Fruit fly (Drosophila melanogaster) whole organism, embryonic: Measurements from ENCODE around the gene Cyt-c-d.
A peak's percentile ranks its signal among the peaks of the same experiment; 100 is the strongest.

Source experiments
- Awh ChIP-seq: fragments of 200-800 bp; sonication (Bioruptor generic); IDR thresholded peaks from 2 replicates; pipeline ENCODE4, ENCODE4 v1.3.6; 2022; ENCODE audit warnings: missing biosample characterization, missing genetic modification characterization
- CG10366 ChIP-seq: fragments of 200-800 bp; sonication (Bioruptor generic); IDR thresholded peaks from 2 replicates; pipeline ENCODE4 v1.3.6; 2022; ENCODE audit warnings: missing biosample characterization, missing genetic modification characterization
- CG12071 ChIP-seq: fragments of 200-800 bp; sonication (Bioruptor generic); optimal IDR thresholded peaks from 3 replicates; lab custom pipeline; 2018; ENCODE audit warnings: missing biosample characterization, mild to moderate bottlenecking, missing genetic modification characterization
- CG15601 ChIP-seq: fragments of 200-800 bp; sonication (Bioruptor generic); optimal IDR thresholded peaks from 3 replicates; lab custom pipeline; 2019; ENCODE audit warnings: missing biosample characterization, mild to moderate bottlenecking, missing genetic modification characterization, moderate library complexity
- CG17568 ChIP-seq: fragments of 200-800 bp; sonication (Bioruptor generic); optimal IDR thresholded peaks from 2 replicates; lab custom pipeline; 2018; ENCODE audit warnings: missing biosample characterization, mild to moderate bottlenecking, missing genetic modification characterization, moderate library complexity
- CG17802 ChIP-seq: fragments of 200-800 bp; sonication (Bioruptor generic); optimal IDR thresholded peaks from 2 replicates; lab custom pipeline; 2018; ENCODE audit warnings: missing biosample characterization, mild to moderate bottlenecking, missing genetic modification characterization, moderate library complexity
- CG1832 ChIP-seq: fragments of 200-800 bp; sonication (Bioruptor generic); optimal IDR thresholded peaks from 2 replicates; lab custom pipeline; 2017; ENCODE audit warnings: missing biosample characterization, mild to moderate bottlenecking, missing genetic modification characterization, inconsistent platforms
- CG18599 ChIP-seq: fragments of 200-800 bp; sonication (Bioruptor generic); optimal IDR thresholded peaks from 3 replicates; lab custom pipeline; 2017; ENCODE audit warnings: missing biosample characterization, missing genetic modification characterization, mild to moderate bottlenecking, moderate library complexity, missing genetic modification reagents
- CG18619 ChIP-seq: fragments of 200-800 bp; sonication (Bioruptor generic); optimal IDR thresholded peaks from 3 replicates; lab custom pipeline; 2017; ENCODE audit warnings: missing biosample characterization, mild to moderate bottlenecking, missing genetic modification characterization
- CG31224 ChIP-seq: fragments of 200-800 bp; sonication (Bioruptor generic); IDR thresholded peaks from 2 replicates; pipeline ENCODE4 v1.3.6; 2022; ENCODE audit warnings: missing biosample characterization, missing genetic modification characterization
- CG32767 ChIP-seq: fragments of 200-800 bp; sonication (Bioruptor generic); IDR thresholded peaks from 2 replicates; pipeline ENCODE4 v1.3.6; 2022; ENCODE audit warnings: missing biosample characterization, missing genetic modification characterization
- CG33213 ChIP-seq: fragments of 200-800 bp; sonication (Bioruptor generic); optimal IDR thresholded peaks from 3 replicates; lab custom pipeline; 2016; ENCODE audit warnings: missing biosample characterization, missing genetic modification characterization
- CG3726 ChIP-seq: fragments of 200-800 bp; sonication (Bioruptor generic); IDR thresholded peaks from 3 replicates; pipeline ENCODE4, ENCODE4 v1.3.6; 2022; ENCODE audit warnings: missing biosample characterization, missing genetic modification characterization
- CG3995 ChIP-seq: fragments of 200-800 bp; sonication (Bioruptor generic); optimal IDR thresholded peaks from 3 replicates; lab custom pipeline; 2016; ENCODE audit warnings: missing biosample characterization, missing genetic modification characterization
- CG4360 ChIP-seq: fragments of 200-800 bp; sonication (Bioruptor generic); IDR thresholded peaks from 2 replicates; pipeline ENCODE4 v1.3.6; 2022; ENCODE audit warnings: missing biosample characterization, missing genetic modification characterization
- CG9727 ChIP-seq: fragments of 200-800 bp; sonication (Bioruptor generic); optimal IDR thresholded peaks from 3 replicates; lab custom pipeline; 2017; ENCODE audit warnings: missing biosample characterization, mild to moderate bottlenecking, missing genetic modification characterization
- E2f2 ChIP-seq: fragments of 200-800 bp; sonication (Bioruptor generic); IDR thresholded peaks from 2 replicates; pipeline ENCODE4 v1.3.6; 2022; ENCODE audit warnings: missing biosample characterization, missing genetic modification characterization
- Fer3 ChIP-seq: fragments of 200-800 bp; sonication (Bioruptor generic); optimal IDR thresholded peaks from 2 replicates; lab custom pipeline; 2018; ENCODE audit warnings: missing biosample characterization, mild to moderate bottlenecking, missing genetic modification characterization, moderate library complexity
- HLH3B ChIP-seq: fragments of 200-800 bp; sonication (Bioruptor generic); IDR thresholded peaks from 2 replicates; pipeline ENCODE4 v1.3.6; 2022; ENCODE audit warnings: missing biosample characterization, missing genetic modification characterization
- HLHmδ ChIP-seq: fragments of 200-800 bp; sonication (Bioruptor generic); optimal IDR thresholded peaks from 2 replicates; lab custom pipeline; 2018; ENCODE audit warnings: missing biosample characterization, mild to moderate bottlenecking, missing genetic modification characterization, moderate library complexity
- Hey ChIP-seq: fragments of 200-800 bp; sonication (Bioruptor generic); optimal IDR thresholded peaks from 3 replicates; lab custom pipeline; 2018; ENCODE audit warnings: missing biosample characterization, mild to moderate bottlenecking, missing genetic modification characterization
- Kr ChIP-seq: fragments of 200-800 bp; sonication (Bioruptor generic); optimal IDR thresholded peaks from 2 replicates; lab custom pipeline; 2017; ENCODE audit warnings: missing biosample characterization, mild to moderate bottlenecking, missing genetic modification characterization
- MTF-1 ChIP-seq: fragments of 200-800 bp; sonication (Bioruptor generic); optimal IDR thresholded peaks from 2 replicates; lab custom pipeline; 2018; ENCODE audit warnings: missing biosample characterization, mild to moderate bottlenecking, missing genetic modification characterization, borderline replicate concordance
- Myb ChIP-seq: fragments of 200-800 bp; sonication (Bioruptor generic); optimal IDR thresholded peaks from 2 replicates; lab custom pipeline; 2016; ENCODE audit warnings: missing biosample characterization, missing genetic modification characterization
- NC2α ChIP-seq: fragments of 200-800 bp; sonication (Bioruptor generic); optimal IDR thresholded peaks from 2 replicates; lab custom pipeline; 2016; ENCODE audit warnings: missing biosample characterization, missing genetic modification characterization
- NK7.1 ChIP-seq: fragments of 200-800 bp; sonication (Bioruptor generic); optimal IDR thresholded peaks from 3 replicates; lab custom pipeline; 2016; ENCODE audit warnings: missing biosample characterization, missing genetic modification characterization
- Neu2 ChIP-seq: fragments of 200-800 bp; sonication (Bioruptor generic); optimal IDR thresholded peaks from 3 replicates; lab custom pipeline; 2016; ENCODE audit warnings: missing biosample characterization, missing genetic modification characterization, borderline replicate concordance
- Optix ChIP-seq: fragments of 200-800 bp; sonication (Bioruptor generic); IDR thresholded peaks from 3 replicates; pipeline ENCODE4 v1.3.6; 2022; ENCODE audit warnings: missing biosample characterization, missing genetic modification characterization
- Ravus ChIP-seq: fragments of 200-800 bp; sonication (Bioruptor generic); IDR thresholded peaks from 2 replicates; pipeline ENCODE4 v1.3.6; 2022; ENCODE audit warnings: missing biosample characterization, missing genetic modification characterization
- Side ChIP-seq: fragments of 200-800 bp; sonication (Bioruptor generic); optimal IDR thresholded peaks from 2 replicates; lab custom pipeline; 2016; ENCODE audit warnings: missing biosample characterization, missing genetic modification characterization
- Sin3A ChIP-seq: fragments of >200 bp; optimal IDR thresholded peaks from 2 replicates; lab custom pipeline; 2018
- Taf1 ChIP-seq: fragments of 200-800 bp; sonication (Bioruptor generic); IDR thresholded peaks from 2 replicates; pipeline ENCODE4 v1.3.6; 2022; ENCODE audit warnings: missing biosample characterization, missing genetic modification characterization
- ac ChIP-seq: fragments of 200-800 bp; sonication (Bioruptor generic); optimal IDR thresholded peaks from 3 replicates; lab custom pipeline; 2017; ENCODE audit warnings: missing biosample characterization, mild to moderate bottlenecking, missing genetic modification characterization
- cas ChIP-seq: fragments of 200-800 bp; sonication (Bioruptor generic); IDR thresholded peaks from 2 replicates; pipeline ENCODE4 v1.3.6; 2022; ENCODE audit warnings: missing biosample characterization, missing genetic modification characterization
- crol ChIP-seq: fragments of 200-800 bp; sonication (Bioruptor generic); IDR thresholded peaks from 2 replicates; pipeline ENCODE4 v1.3.6; 2022; ENCODE audit warnings: missing biosample characterization, missing genetic modification characterization
- disco-r ChIP-seq: fragments of 200-800 bp; sonication (Bioruptor generic); optimal IDR thresholded peaks from 2 replicates; lab custom pipeline; 2016; ENCODE audit warnings: missing biosample characterization, missing genetic modification characterization
- en ChIP-seq: fragments of 200-800 bp; sonication (Bioruptor generic); optimal IDR thresholded peaks from 2 replicates; lab custom pipeline; 2016; ENCODE audit warnings: missing biosample characterization, missing genetic modification characterization
- gt ChIP-seq: fragments of 200-800 bp; sonication (Bioruptor generic); IDR thresholded peaks from 2 replicates; pipeline ENCODE4 v1.3.6; 2022; ENCODE audit warnings: missing biosample characterization, missing genetic modification characterization
- hth ChIP-seq: fragments of >200 bp; optimal IDR thresholded peaks from 2 replicates; lab custom pipeline; 2017; ENCODE audit warnings: inconsistent platforms
- lab ChIP-seq: fragments of 200-800 bp; sonication (Bioruptor generic); optimal IDR thresholded peaks from 3 replicates; lab custom pipeline; 2017; ENCODE audit warnings: missing biosample characterization, missing genetic modification characterization, mild to moderate bottlenecking, moderate library complexity, missing genetic modification reagents
- nmo ChIP-seq: fragments of 200-800 bp; sonication (Bioruptor generic); optimal IDR thresholded peaks from 2 replicates; lab custom pipeline; 2018; ENCODE audit warnings: missing biosample characterization, mild to moderate bottlenecking, missing genetic modification characterization, moderate library complexity
- p53 ChIP-seq: fragments of 200-800 bp; sonication (Bioruptor generic); optimal IDR thresholded peaks from 2 replicates; lab custom pipeline; 2016; ENCODE audit warnings: missing biosample characterization, missing genetic modification characterization
- pan ChIP-seq, 4 experiments: fragments of >200 bp in 3 of 4; fragments of 200-800 bp in 1 of 4; sonication (Bioruptor generic) in 1 of 4; optimal IDR thresholded peaks in 3 of 4; IDR thresholded peaks in 1 of 4; 2 replicates each; pipeline versions ENCODE4 v1.3.6 to Lab custom; 2017 to 2022; ENCODE audit warnings: missing biosample characterization in 2 of 4, missing genetic modification characterization in 2 of 4, mixed read lengths in 1 of 4
- pho ChIP-seq: fragments of 200-800 bp; sonication (Bioruptor generic); optimal IDR thresholded peaks from 2 replicates; lab custom pipeline; 2016; ENCODE audit warnings: missing biosample characterization, missing genetic modification characterization
- ro ChIP-seq: fragments of 200-800 bp; sonication (Bioruptor generic); IDR thresholded peaks from 2 replicates; pipeline ENCODE4 v1.3.6; 2022; ENCODE audit warnings: missing biosample characterization, missing genetic modification characterization
- run ChIP-seq: fragments of 200-800 bp; sonication (Bioruptor generic); optimal IDR thresholded peaks from 3 replicates; lab custom pipeline; 2018; ENCODE audit warnings: missing biosample characterization, mild to moderate bottlenecking, missing genetic modification characterization
- sob ChIP-seq: fragments of 200-800 bp; sonication (Bioruptor generic); IDR thresholded peaks from 2 replicates; pipeline ENCODE4 v1.3.6; 2022; ENCODE audit warnings: missing biosample characterization, missing genetic modification characterization
- tap ChIP-seq: fragments of 200-800 bp; optimal IDR thresholded peaks from 3 replicates; lab custom pipeline; 2019; ENCODE audit warnings: missing biosample characterization, mild to moderate bottlenecking, missing genetic modification characterization, moderate library complexity
- wor ChIP-seq: fragments of 200-800 bp; sonication (Bioruptor generic); IDR thresholded peaks from 2 replicates; pipeline ENCODE4 v1.3.6; 2022; ENCODE audit warnings: missing biosample characterization, missing genetic modification characterization
- zen2 ChIP-seq: fragments of 200-800 bp; sonication (Bioruptor generic); IDR thresholded peaks from 3 replicates; pipeline ENCODE4 v1.3.6; 2022; ENCODE audit warnings: missing biosample characterization, missing genetic modification characterization; ENCODE audit not compliant: partially characterized antibody
- zfh1 ChIP-seq: fragments of 200-800 bp; sonication (Bioruptor generic); IDR thresholded peaks from 3 replicates; pipeline ENCODE4 v1.3.6; 2022; ENCODE audit warnings: missing biosample characterization, missing genetic modification characterization
- zfh2 ChIP-seq: fragments of 200-800 bp; sonication (Bioruptor generic); optimal IDR thresholded peaks from 2 replicates; lab custom pipeline; 2016; ENCODE audit warnings: missing biosample characterization, missing genetic modification characterization

Gene Cyt-c-d

DNA sequence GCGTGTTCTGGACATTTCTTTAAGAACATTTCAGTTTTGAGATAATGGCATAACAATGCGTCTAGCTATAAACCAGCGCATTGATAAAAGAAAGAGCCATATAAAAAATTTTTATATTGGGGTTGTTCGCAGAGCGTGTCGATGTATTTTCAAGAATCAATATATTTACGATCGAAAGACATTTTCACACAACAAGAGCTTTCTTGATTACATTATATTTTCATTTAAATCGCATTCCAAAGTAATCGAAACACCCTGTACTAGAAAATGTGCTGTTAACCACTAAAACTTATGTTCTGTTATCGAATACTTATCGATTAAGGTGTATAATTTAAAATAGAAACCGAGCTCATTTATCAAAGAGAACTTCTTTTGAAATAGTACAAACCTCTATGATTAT, 11.9 kb upstream of the Cyt-c-d start (continued):
- TF ChIP-seq NK7.1 (GFP tag; lab: Kevin White, UChicago) (no peak), CG33213 (peak; percentile 25), Hey (tag; lab: Kevin White, UChicago) (no peak), Taf1 (no peak), CG3995 (GFP tag; lab: Kevin White, UChicago) (no peak), CG18599 (GFP tag; lab: Kevin White, UChicago) (no peak), Ravus (GFP tag; lab: Robert Waterston, UW) (peak; percentile 10; the same call in 1 of the 2 replicates), run (tag; lab: Kevin White, UChicago) (no peak), CG1832 (GFP tag; lab: Kevin White, UChicago) (no peak), zfh1 (GFP tag; lab: Robert Waterston, UW) (peak; percentile 59; the same call in 2 of the 3 replicates), disco-r (no peak), ac (no peak), Optix (no peak), nmo (GFP tag; lab: Kevin White, UChicago) (peak; percentile 37), MTF-1 (GFP tag; lab: Kevin White, UChicago) (no peak), CG3726 (no peak), Neu2 (GFP tag; lab: Kevin White, UChicago) (peak; percentile 74), CG31224 (GFP tag; lab: Robert Waterston, UW) (no peak), Myb (GFP tag; lab: Kevin White, UChicago) (peak; percentile 21), NC2α (GFP tag; lab: Kevin White, UChicago) (no peak), pho (GFP tag; lab: Kevin White, UChicago) (peak; percentile 8), zen2 (GFP tag; lab: Robert Waterston, UW) (no peak), Fer3 (tag; lab: Kevin White, UChicago) (no peak), CG9727 (GFP tag; lab: Kevin White, UChicago) (no peak), CG15601 (tag; lab: Kevin White, UChicago) (peak; percentile 7), pan (optimal IDR thresholded peaks at IDR 0.05; lab: Kevin White, UChicago) (no peak), pan (GFP tag; optimal IDR thresholded peaks at IDR 0.05 in 1 of 2, IDR thresholded peaks at IDR 0.05 in 1 of 2) (no peak), Sin3A (lab: Kevin White, UChicago) (no peak), hth (no peak), ro (no peak), tap (tag; lab: Kevin White, UChicago) (no peak), CG10366 (peak; percentile 75), wor (GFP tag; lab: Robert Waterston, UW) (no peak), cas (GFP tag; lab: Robert Waterston, UW) (no peak), CG18619 (GFP tag; lab: Kevin White, UChicago) (no peak), CG17802 (tag; lab: Kevin White, UChicago) (no peak), HLH3B (GFP tag; lab: Robert Waterston, UW) (peak; percentile 25; the same call in 1 of the 2 replicates), CG17568 (GFP tag; lab: Kevin White, UChicago) (peak; percentile 10), CG4360 (no peak), crol (GFP tag; lab: Robert Waterston, UW) (no peak), p53 (no peak), gt (no peak), Kr (GFP tag; lab: Kevin White, UChicago) (no peak), CG32767 (GFP tag; lab: Robert Waterston, UW) (no peak), sob (GFP tag; lab: Robert Waterston, UW) (peak; percentile 55; the same call in 1 of the 2 replicates), Awh (GFP tag; lab: Robert Waterston, UW) (no peak), E2f2 (peak; percentile 83), CG12071 (GFP tag; lab: Kevin White, UChicago) (no peak), Side (no peak), lab (no peak), zfh2 (GFP tag; lab: Kevin White, UChicago) (peak; percentile 59), en (peak; percentile 32), HLHmδ (GFP tag; lab: Kevin White, UChicago) (no peak)
